Fruit fly (Drosophila melanogaster) whole organism, embryonic: ENCODE data around the gene scpr-C.

Experiments used
- Aef1 ChIP-seq: fragments of 200-800 bp; sonication (Bioruptor generic); IDR thresholded peaks from 3 replicates; pipeline ENCODE4 v1.3.6; 2022; ENCODE audit warnings: missing biosample characterization, missing genetic modification characterization
- Atf3 ChIP-seq: fragments of 200-800 bp; sonication (Bioruptor generic); optimal IDR thresholded peaks from 3 replicates; lab custom pipeline; 2016; ENCODE audit warnings: missing biosample characterization, missing genetic modification characterization
- B-H2 ChIP-seq: fragments of 200-800 bp; sonication (Bioruptor generic); optimal IDR thresholded peaks from 2 replicates; lab custom pipeline; 2018; ENCODE audit warnings: missing biosample characterization, mild to moderate bottlenecking, missing genetic modification characterization
- Blimp-1 ChIP-seq: fragments of 200-800 bp; sonication (Bioruptor generic); optimal IDR thresholded peaks from 3 replicates; lab custom pipeline; 2018; ENCODE audit warnings: missing biosample characterization, missing genetic modification characterization, mild to moderate bottlenecking, moderate library complexity, missing genetic modification reagents
- CG10366 ChIP-seq: fragments of 200-800 bp; sonication (Bioruptor generic); IDR thresholded peaks from 2 replicates; pipeline ENCODE4 v1.3.6; 2022; ENCODE audit warnings: missing biosample characterization, missing genetic modification characterization
- CG10431 ChIP-seq: fragments of 200-800 bp; sonication (Bioruptor generic); optimal IDR thresholded peaks from 3 replicates; lab custom pipeline; 2018; ENCODE audit warnings: missing biosample characterization, mild to moderate bottlenecking, missing genetic modification characterization
- CG10543 ChIP-seq: fragments of 200-800 bp; sonication (Bioruptor generic); optimal IDR thresholded peaks from 3 replicates; lab custom pipeline; 2017; ENCODE audit warnings: missing biosample characterization, mild to moderate bottlenecking, missing genetic modification characterization, moderate library complexity
- CG12071 ChIP-seq: fragments of 200-800 bp; sonication (Bioruptor generic); optimal IDR thresholded peaks from 3 replicates; lab custom pipeline; 2018; ENCODE audit warnings: missing biosample characterization, mild to moderate bottlenecking, missing genetic modification characterization
- CG12219 ChIP-seq: fragments of 200-800 bp; sonication (Bioruptor generic); optimal IDR thresholded peaks from 3 replicates; lab custom pipeline; 2018; ENCODE audit warnings: missing biosample characterization, mild to moderate bottlenecking, missing genetic modification characterization
- CG13123 ChIP-seq: fragments of 200-800 bp; sonication (Bioruptor generic); optimal IDR thresholded peaks from 2 replicates; lab custom pipeline; 2016; ENCODE audit warnings: missing biosample characterization, missing genetic modification characterization
- CG14050 ChIP-seq: fragments of 200-800 bp; sonication (Bioruptor generic); IDR thresholded peaks from 3 replicates; pipeline ENCODE4 v1.3.6; 2022; ENCODE audit warnings: missing biosample characterization, missing genetic modification characterization
- CG1603 ChIP-seq: fragments of 200-800 bp; sonication (Bioruptor generic); optimal IDR thresholded peaks from 2 replicates; lab custom pipeline; 2019; ENCODE audit warnings: missing biosample characterization, mild to moderate bottlenecking, missing genetic modification characterization, moderate library complexity
- CG18764 ChIP-seq: fragments of 200-800 bp; sonication (Bioruptor generic); optimal IDR thresholded peaks from 3 replicates; lab custom pipeline; 2016; ENCODE audit warnings: missing biosample characterization, missing genetic modification characterization
- CG32772 ChIP-seq: fragments of 200-800 bp; sonication (Bioruptor generic); IDR thresholded peaks from 2 replicates; pipeline ENCODE4 v1.3.6; 2022; ENCODE audit warnings: missing biosample characterization, missing genetic modification characterization
- CG3995 ChIP-seq: fragments of 200-800 bp; sonication (Bioruptor generic); optimal IDR thresholded peaks from 3 replicates; lab custom pipeline; 2016; ENCODE audit warnings: missing biosample characterization, missing genetic modification characterization
- CG4328 ChIP-seq: fragments of 200-800 bp; sonication (Bioruptor generic); optimal IDR thresholded peaks from 3 replicates; lab custom pipeline; 2017; ENCODE audit warnings: missing biosample characterization, missing genetic modification reagents, missing genetic modification characterization
- CG6854 ChIP-seq: fragments of 200-800 bp; sonication (Bioruptor generic); optimal IDR thresholded peaks from 3 replicates; lab custom pipeline; 2017; ENCODE audit warnings: missing biosample characterization, mild to moderate bottlenecking, missing genetic modification characterization
- CG7271 ChIP-seq: fragments of 200-800 bp; sonication (Bioruptor generic); optimal IDR thresholded peaks from 2 replicates; lab custom pipeline; 2018; ENCODE audit warnings: missing biosample characterization, mild to moderate bottlenecking, missing genetic modification characterization, moderate library complexity
- CG9727 ChIP-seq: fragments of 200-800 bp; sonication (Bioruptor generic); optimal IDR thresholded peaks from 3 replicates; lab custom pipeline; 2017; ENCODE audit warnings: missing biosample characterization, mild to moderate bottlenecking, missing genetic modification characterization
- CG9817 ChIP-seq: fragments of 200-800 bp; sonication (Bioruptor generic); optimal IDR thresholded peaks from 2 replicates; lab custom pipeline; 2018; ENCODE audit warnings: missing biosample characterization, mild to moderate bottlenecking, missing genetic modification characterization, moderate library complexity
- D ChIP-seq, 2 experiments: fragments of 200-800 bp in 1 of 2; fragments of >200 bp in 1 of 2; sonication (Bioruptor generic) in 1 of 2; optimal IDR thresholded peaks; 2 replicates in 1 of 2; 3 replicates in 1 of 2; lab custom pipeline; 2017; ENCODE audit warnings: mild to moderate bottlenecking in 1 of 2, missing biosample characterization in 1 of 2, missing genetic modification characterization in 1 of 2, missing genetic modification reagents in 1 of 2
- Dref ChIP-seq: fragments of 200-800 bp; sonication (Bioruptor generic); IDR thresholded peaks from 2 replicates; pipeline ENCODE4 v1.3.6; 2022; ENCODE audit warnings: missing biosample characterization, missing genetic modification characterization
- Eip74EF ChIP-seq, 2 experiments: fragments of 200-800 bp in 1 of 2; fragments of >200 bp in 1 of 2; sonication (Bioruptor generic) in 1 of 2; optimal IDR thresholded peaks; 2 replicates each; lab custom pipeline; 2017 to 2019; ENCODE audit warnings: missing biosample characterization in 2 of 2, missing genetic modification characterization in 2 of 2, mild to moderate bottlenecking in 1 of 2, moderate library complexity in 1 of 2
- Fer1 ChIP-seq: fragments of 200-800 bp; sonication (Bioruptor generic); optimal IDR thresholded peaks from 2 replicates; lab custom pipeline; 2017; ENCODE audit warnings: missing biosample characterization, mild to moderate bottlenecking, missing genetic modification characterization
- H15 ChIP-seq: fragments of 200-800 bp; sonication (Bioruptor generic); IDR thresholded peaks from 3 replicates; pipeline ENCODE4 v1.3.6; 2022; ENCODE audit warnings: missing biosample characterization, missing genetic modification characterization
- Hsf ChIP-seq: fragments of 200-800 bp; sonication (Bioruptor generic); optimal IDR thresholded peaks from 3 replicates; lab custom pipeline; 2016; ENCODE audit warnings: missing biosample characterization, missing genetic modification characterization
- MTF-1 ChIP-seq: fragments of 200-800 bp; sonication (Bioruptor generic); optimal IDR thresholded peaks from 2 replicates; lab custom pipeline; 2018; ENCODE audit warnings: missing biosample characterization, mild to moderate bottlenecking, missing genetic modification characterization, borderline replicate concordance
- Meics ChIP-seq: fragments of 200-800 bp; sonication (Bioruptor generic); optimal IDR thresholded peaks from 2 replicates; lab custom pipeline; 2017; ENCODE audit warnings: missing biosample characterization, mild to moderate bottlenecking, missing genetic modification characterization
- NFAT ChIP-seq: fragments of 200-800 bp; sonication (Bioruptor generic); IDR thresholded peaks from 2 replicates; pipeline ENCODE4 v1.3.6; 2022; ENCODE audit warnings: missing biosample characterization, missing genetic modification characterization
- Opbp ChIP-seq: fragments of 200-800 bp; sonication (Bioruptor generic); IDR thresholded peaks from 3 replicates; pipeline ENCODE4 v1.3.6; 2022; ENCODE audit warnings: missing biosample characterization, missing genetic modification characterization; ENCODE audit not compliant: partially characterized antibody
- PHDP ChIP-seq: fragments of 200-800 bp; sonication (Bioruptor generic); optimal IDR thresholded peaks from 3 replicates; lab custom pipeline; 2018; ENCODE audit warnings: missing biosample characterization, mild to moderate bottlenecking, missing genetic modification characterization, moderate library complexity
- amos ChIP-seq: fragments of 200-800 bp; sonication (Bioruptor generic); IDR thresholded peaks from 2 replicates; pipeline ENCODE4 v1.3.6; 2022; ENCODE audit warnings: missing biosample characterization, missing genetic modification characterization; ENCODE audit not compliant: partially characterized antibody
- bsh ChIP-seq, 2 experiments: fragments of 200-800 bp; sonication (Bioruptor generic); optimal IDR thresholded peaks; 2 replicates each; lab custom pipeline; 2017 to 2018; ENCODE audit warnings: mild to moderate bottlenecking in 2 of 2, missing biosample characterization in 2 of 2, missing genetic modification characterization in 2 of 2, moderate library complexity in 1 of 2
- btn ChIP-seq: fragments of 200-800 bp; sonication (Bioruptor generic); optimal IDR thresholded peaks from 2 replicates; lab custom pipeline; 2016; ENCODE audit warnings: missing biosample characterization, missing genetic modification characterization
- croc ChIP-seq: fragments of 200-800 bp; sonication (Bioruptor generic); conservative IDR thresholded peaks from 3 replicates; pipeline ENCODE4 v1.3.6; 2022; ENCODE audit warnings: missing biosample characterization, missing genetic modification characterization
- disco-r ChIP-seq: fragments of 200-800 bp; sonication (Bioruptor generic); optimal IDR thresholded peaks from 2 replicates; lab custom pipeline; 2016; ENCODE audit warnings: missing biosample characterization, missing genetic modification characterization
- fd102C ChIP-seq: fragments of 200-800 bp; sonication (Bioruptor generic); optimal IDR thresholded peaks from 2 replicates; lab custom pipeline; 2018; ENCODE audit warnings: missing biosample characterization, mild to moderate bottlenecking, missing genetic modification characterization, moderate library complexity
- fd64A ChIP-seq: fragments of 200-800 bp; sonication (Bioruptor generic); optimal IDR thresholded peaks from 3 replicates; lab custom pipeline; 2018; ENCODE audit warnings: missing biosample characterization, mild to moderate bottlenecking, missing genetic modification characterization
- gem ChIP-seq: fragments of 200-800 bp; sonication (Bioruptor generic); optimal IDR thresholded peaks from 2 replicates; lab custom pipeline; 2019; ENCODE audit warnings: missing biosample characterization, mild to moderate bottlenecking, missing genetic modification characterization, moderate library complexity
- kay ChIP-seq: fragments of 200-800 bp; sonication (Bioruptor generic); optimal IDR thresholded peaks from 2 replicates; lab custom pipeline; 2016; ENCODE audit warnings: missing biosample characterization, missing genetic modification characterization
- lmd ChIP-seq: fragments of 200-800 bp; sonication (Bioruptor generic); IDR thresholded peaks from 2 replicates; pipeline ENCODE4 v1.3.6; 2022; ENCODE audit warnings: missing biosample characterization, missing genetic modification characterization
- luna ChIP-seq: fragments of 200-800 bp; sonication (Bioruptor generic); optimal IDR thresholded peaks from 2 replicates; lab custom pipeline; 2016; ENCODE audit warnings: missing biosample characterization, missing genetic modification characterization
- nerfin-1 ChIP-seq: fragments of 200-800 bp; sonication (Bioruptor generic); optimal IDR thresholded peaks from 3 replicates; lab custom pipeline; 2019; ENCODE audit warnings: missing biosample characterization, mild to moderate bottlenecking, missing genetic modification characterization, moderate library complexity
- nom ChIP-seq: fragments of 200-800 bp; sonication (Bioruptor generic); optimal IDR thresholded peaks from 2 replicates; lab custom pipeline; 2017; ENCODE audit warnings: missing biosample characterization, missing genetic modification characterization, mild to moderate bottlenecking, moderate library complexity, missing genetic modification reagents
- seq ChIP-seq: fragments of 200-800 bp; sonication (Bioruptor generic); IDR thresholded peaks from 2 replicates; pipeline ENCODE4 v1.3.6; 2022; ENCODE audit warnings: missing biosample characterization, missing genetic modification characterization
- tio ChIP-seq: fragments of 200-800 bp; sonication (Bioruptor generic); optimal IDR thresholded peaks from 2 replicates; lab custom pipeline; 2017; ENCODE audit warnings: missing biosample characterization, missing genetic modification characterization, inconsistent platforms
- tup ChIP-seq: fragments of 200-800 bp; sonication (Bioruptor generic); optimal IDR thresholded peaks from 2 replicates; lab custom pipeline; 2016; ENCODE audit warnings: missing biosample characterization, mild to moderate bottlenecking, missing genetic modification characterization, moderate library complexity
- vnd ChIP-seq: fragments of 200-800 bp; sonication (Bioruptor generic); IDR thresholded peaks from 3 replicates; pipeline ENCODE4 v1.3.6; 2022; ENCODE audit warnings: missing biosample characterization, missing genetic modification characterization; ENCODE audit not compliant: partially characterized antibody
- zfh1 ChIP-seq: fragments of 200-800 bp; sonication (Bioruptor generic); IDR thresholded peaks from 3 replicates; pipeline ENCODE4 v1.3.6; 2022; ENCODE audit warnings: missing biosample characterization, missing genetic modification characterization

Gene scpr-C

dm6 chr3R:11269013-11269412 is 43.7 kb downstream of the scpr-C start (continued):
- TF ChIP-seq btn (GFP tag; lab: Kevin White, UChicago) (peak; percentile 56), CG12219 (GFP tag; lab: Kevin White, UChicago) (peak; percentile 84), CG7271 (tag; lab: Kevin White, UChicago) (peak; percentile 88), Aef1 (GFP tag; lab: Robert Waterston, UW) (no peak), CG32772 (GFP tag; lab: Robert Waterston, UW) (no peak), CG9727 (GFP tag; lab: Kevin White, UChicago) (peak; percentile 70), Opbp (no peak), luna (GFP tag; lab: Kevin White, UChicago) (no peak), MTF-1 (GFP tag; lab: Kevin White, UChicago) (peak; percentile 88), PHDP (tag; lab: Kevin White, UChicago) (no peak), zfh1 (GFP tag; lab: Robert Waterston, UW) (no peak), Atf3 (GFP tag; lab: Kevin White, UChicago) (peak; percentile 66), CG13123 (GFP tag; lab: Kevin White, UChicago) (no peak), kay (no peak), disco-r (GFP tag; lab: Kevin White, UChicago) (peak; percentile 70), croc (no peak; the same call in 2 of the 3 replicates), nerfin-1 (no peak), fd64A (peak; percentile 66), D (optimal IDR thresholded peaks at IDR 0.05; lab: Kevin White, UChicago) (no peak), D (GFP tag; optimal IDR thresholded peaks at IDR 0.05; lab: Kevin White, UChicago) (peak; percentile 75), Dref (GFP tag; lab: Robert Waterston, UW) (no peak), CG1603 (tag; lab: Kevin White, UChicago) (peak; percentile 74), CG12071 (GFP tag; lab: Kevin White, UChicago) (peak; percentile 82), Meics (peak; percentile 74), CG9817 (tag; lab: Kevin White, UChicago) (peak; percentile 16), seq (GFP tag; lab: Robert Waterston, UW) (peak; percentile 45; the same call in 1 of the 2 replicates), CG14050 (GFP tag; lab: Robert Waterston, UW) (no peak), amos (no peak), CG10543 (GFP tag; lab: Kevin White, UChicago) (no peak), vnd (GFP tag; lab: Robert Waterston, UW) (no peak), CG3995 (GFP tag; lab: Kevin White, UChicago) (no peak), Hsf (GFP tag; lab: Kevin White, UChicago) (peak; percentile 72), Eip74EF (GFP tag; optimal IDR thresholded peaks at IDR 0.05; lab: Kevin White, UChicago) (no peak), nom (peak; percentile 24), CG4328 (GFP tag; lab: Kevin White, UChicago) (peak; percentile 45), Fer1 (no peak), lmd (GFP tag; lab: Robert Waterston, UW) (peak; percentile 15; the same call in 1 of the 2 replicates), B-H2 (no peak), CG10431 (GFP tag; lab: Kevin White, UChicago) (peak; percentile 86), CG10366 (GFP tag; lab: Robert Waterston, UW) (peak; percentile 29; the same call in 1 of the 2 replicates), tio (GFP tag; lab: Kevin White, UChicago) (peak; percentile 47), NFAT (peak; percentile 34; the same call in 1 of the 2 replicates), CG6854 (peak; percentile 63), tup (GFP tag; lab: Kevin White, UChicago) (no peak), gem (tag; lab: Kevin White, UChicago) (no peak), H15 (peak; percentile 60), fd102C (GFP tag; lab: Kevin White, UChicago) (peak; percentile 86), Blimp-1 (GFP tag; lab: Kevin White, UChicago) (no peak), CG18764 (peak; percentile 82), bsh (GFP tag; optimal IDR thresholded peaks at IDR 0.05; lab: Kevin White, UChicago) (no peak)
